Fruit fly (Drosophila melanogaster) whole organism: ENCODE measurements around the gene GAA1.

Source experiments
- CG8478 ChIP-seq: fragments of >200 bp; optimal IDR thresholded peaks from 2 replicates; lab custom pipeline; 2018; ENCODE audit warnings: inconsistent platforms
- Dll ChIP-seq: fragments of >200 bp; optimal IDR thresholded peaks from 2 replicates; lab custom pipeline; 2017
- pan ChIP-seq: fragments of >200 bp; optimal IDR thresholded peaks from 2 replicates; lab custom pipeline; 2017
- psq ChIP-seq: fragments of >200 bp; optimal IDR thresholded peaks from 2 replicates; lab custom pipeline; 2017
- usp ChIP-seq: fragments of >200 bp; optimal IDR thresholded peaks from 2 replicates; lab custom pipeline; 2017; ENCODE audit warnings: missing biosample characterization, missing genetic modification characterization, mixed read lengths

dm6 chrX:5922057-5922456 lies 48.9 kb upstream of the GAA1 start:
- no peak for TF ChIP-seq psq (lab: Kevin White, UChicago)
- no peak for TF ChIP-seq pan (lab: Kevin White, UChicago)
- no peak for TF ChIP-seq Dll (lab: Kevin White, UChicago)
- no peak for TF ChIP-seq usp
- TF ChIP-seq CG8478 (lab: Kevin White, UChicago) = no peak
